Worm (Caenorhabditis elegans) whole organism, L2 larva: Measurements from ENCODE around the gene spp-4.

Experiments
- aly-2 ChIP-seq: fragments of 150-350 bp; optimal IDR thresholded peaks from 2 replicates; lab custom pipeline; 2014; ENCODE audit warnings: missing biosample characterization, missing genetic modification characterization
- egl-27 ChIP-seq: sonication (generic microtip); optimal IDR thresholded peaks from 3 replicates; lab custom pipeline; 2017; ENCODE audit warnings: missing biosample characterization, missing genetic modification reagents, missing genetic modification characterization
- elt-1 ChIP-seq: fragments of 150-350 bp; optimal IDR thresholded peaks from 2 replicates; lab custom pipeline; 2014; ENCODE audit warnings: missing biosample characterization, missing genetic modification characterization
- lin-39 ChIP-seq: fragments of 150-350 bp; optimal IDR thresholded peaks from 2 replicates; lab custom pipeline; 2014; ENCODE audit warnings: missing biosample characterization, missing genetic modification reagents, missing genetic modification characterization
- nhr-77 ChIP-seq: fragments of 150-350 bp; optimal IDR thresholded peaks from 2 replicates; lab custom pipeline; 2014; ENCODE audit warnings: missing biosample characterization, missing genetic modification characterization
- unc-62 ChIP-seq: fragments of 150-350 bp; optimal IDR thresholded peaks from 2 replicates; lab custom pipeline; 2014; ENCODE audit warnings: missing biosample characterization, missing genetic modification reagents, missing genetic modification characterization
- zag-1 ChIP-seq: fragments of 150-350 bp; optimal IDR thresholded peaks from 2 replicates; lab custom pipeline; 2014; ENCODE audit warnings: missing biosample characterization, missing genetic modification characterization
- ztf-4 ChIP-seq: fragments of 150-350 bp; optimal IDR thresholded peaks from 2 replicates; lab custom pipeline; 2014; ENCODE audit warnings: missing biosample characterization, missing genetic modification characterization

- TF ChIP-seq nhr-77 (tag; lab: Kevin White, UChicago) = no peak
- no peak for TF ChIP-seq unc-62 (GFP tag; lab: Kevin White, UChicago)
- TF ChIP-seq elt-1 (tag; lab: Kevin White, UChicago) = no peak
- TF ChIP-seq lin-39 (tag; lab: Kevin White, UChicago) = no peak
- TF ChIP-seq aly-2 (tag; lab: Kevin White, UChicago) = no peak
- TF ChIP-seq egl-27 = no peak
- TF ChIP-seq zag-1 (tag; lab: Kevin White, UChicago) = no peak
- TF ChIP-seq ztf-4 (tag; lab: Kevin White, UChicago) = no peak
These were observed 6.7 kb downstream of the spp-4 start for ce11 chrX:7311870-7312269.
